Worm (Caenorhabditis elegans): Measurements from ENCODE around the gene rpm-1.

ce11 chrV:8767493-8767892 is 52.3 kb downstream of the rpm-1 start:
- TF ChIP-seq dao-5 (tag; optimal IDR thresholded peaks at IDR 0.05) (no peak), W03F9.2 (tag; optimal IDR thresholded peaks at IDR 0.05) (no peak), him-1 (tag; optimal IDR thresholded peaks at IDR 0.05) (no peak)
